Fruit fly (Drosophila melanogaster) whole organism, adult: ENCODE data around the gene Rab7.

Experiments
- CG11617 ChIP-seq: fragments of 200-800 bp; sonication (Bioruptor generic); optimal IDR thresholded peaks from 2 replicates; lab custom pipeline; 2017; ENCODE audit warnings: mild to moderate bottlenecking, missing biosample characterization, missing genetic modification reagents, missing genetic modification characterization
- CG12768 ChIP-seq: fragments of 200-800 bp; sonication (Bioruptor generic); optimal IDR thresholded peaks from 2 replicates; lab custom pipeline; 2017; ENCODE audit warnings: missing biosample characterization, missing genetic modification characterization, mild to moderate bottlenecking, moderate library complexity, missing genetic modification reagents
- CG14711 ChIP-seq: fragments of 200-800 bp; sonication (Bioruptor generic); optimal IDR thresholded peaks from 2 replicates; lab custom pipeline; 2018; ENCODE audit warnings: missing biosample characterization, mild to moderate bottlenecking, missing genetic modification characterization, moderate library complexity
- CG1620 ChIP-seq: fragments of 200-800 bp; sonication (Bioruptor generic); optimal IDR thresholded peaks from 2 replicates; lab custom pipeline; 2016; ENCODE audit warnings: missing biosample characterization, missing genetic modification characterization
- CG33017 ChIP-seq: fragments of 200-800 bp; sonication (Bioruptor generic); optimal IDR thresholded peaks from 2 replicates; lab custom pipeline; 2018; ENCODE audit warnings: missing biosample characterization, mild to moderate bottlenecking, missing genetic modification characterization, moderate library complexity
- CG5204 ChIP-seq: fragments of 200-800 bp; sonication (Bioruptor generic); optimal IDR thresholded peaks from 2 replicates; lab custom pipeline; 2016; ENCODE audit warnings: missing biosample characterization, missing genetic modification characterization
- CG7045 ChIP-seq: fragments of 200-800 bp; sonication (Bioruptor generic); optimal IDR thresholded peaks from 2 replicates; lab custom pipeline; 2017; ENCODE audit warnings: missing biosample characterization, mild to moderate bottlenecking, missing genetic modification characterization
- CG7101 ChIP-seq: fragments of 200-800 bp; sonication (Bioruptor generic); optimal IDR thresholded peaks from 2 replicates; lab custom pipeline; 2018; ENCODE audit warnings: missing biosample characterization, mild to moderate bottlenecking, missing genetic modification characterization, moderate library complexity
- Clk ChIP-seq: fragments of 200-800 bp; sonication (Bioruptor generic); optimal IDR thresholded peaks from 2 replicates; lab custom pipeline; 2017; ENCODE audit warnings: missing biosample characterization, missing genetic modification characterization
- Crg-1 ChIP-seq: fragments of 200-800 bp; sonication (Bioruptor generic); optimal IDR thresholded peaks from 2 replicates; lab custom pipeline; 2016; ENCODE audit warnings: missing biosample characterization, missing genetic modification characterization
- Hr96 ChIP-seq: fragments of 200-800 bp; sonication (Bioruptor generic); optimal IDR thresholded peaks from 2 replicates; lab custom pipeline; 2016; ENCODE audit warnings: missing biosample characterization, missing genetic modification characterization
- Mnt ChIP-seq: fragments of 200-800 bp; sonication (Bioruptor generic); optimal IDR thresholded peaks from 2 replicates; lab custom pipeline; 2016; ENCODE audit warnings: missing biosample characterization, mild to moderate bottlenecking, missing genetic modification characterization
- bab1 ChIP-seq: fragments of 200-800 bp; sonication (Bioruptor generic); optimal IDR thresholded peaks from 3 replicates; lab custom pipeline; 2019; ENCODE audit warnings: missing biosample characterization, mild to moderate bottlenecking, missing genetic modification characterization, moderate library complexity
- cic ChIP-seq: fragments of 200-800 bp; sonication (Bioruptor generic); optimal IDR thresholded peaks from 2 replicates; lab custom pipeline; 2017; ENCODE audit warnings: missing biosample characterization, mild to moderate bottlenecking, missing genetic modification characterization, moderate library complexity
- cnc ChIP-seq, 2 experiments: fragments of >200 bp; optimal IDR thresholded peaks; 2 replicates each; lab custom pipeline; 2017
- kay ChIP-seq: fragments of 200-800 bp; sonication (Bioruptor generic); peaks from one replicate; lab custom pipeline; 2016; ENCODE audit warnings: missing biosample characterization, missing genetic modification characterization, borderline replicate concordance
- ovo ChIP-seq: fragments of 200-800 bp; sonication (Bioruptor generic); optimal IDR thresholded peaks from 2 replicates; lab custom pipeline; 2016; ENCODE audit warnings: missing biosample characterization, missing genetic modification characterization
- pad ChIP-seq: fragments of 200-800 bp; sonication (Bioruptor generic); optimal IDR thresholded peaks from 3 replicates; lab custom pipeline; 2017; ENCODE audit warnings: missing biosample characterization, missing genetic modification characterization, mild to moderate bottlenecking, moderate library complexity, missing genetic modification reagents
- tj ChIP-seq: fragments of 200-800 bp; sonication (Bioruptor generic); optimal IDR thresholded peaks from 3 replicates; lab custom pipeline; 2017; ENCODE audit warnings: missing biosample characterization, mild to moderate bottlenecking, missing genetic modification characterization, moderate library complexity
- toe ChIP-seq: fragments of 200-800 bp; sonication (Bioruptor generic); optimal IDR thresholded peaks from 2 replicates; lab custom pipeline; 2016; ENCODE audit warnings: missing biosample characterization, missing genetic modification characterization

Rab7 gene

dm6 chr3R:24024688-24025087 is 31.9 kb downstream of the Rab7 start:
- TF ChIP-seq kay (GFP tag; lab: Kevin White, UChicago) (peak; percentile 29), cnc (optimal IDR thresholded peaks at IDR 0.05; lab: Kevin White, UChicago) (no peak)

dm6 chr3R:24025715-24026467 is 33.1 kb downstream of the Rab7 start:
- no peak for TF ChIP-seq kay (GFP tag; lab: Kevin White, UChicago)
- no peak for TF ChIP-seq Crg-1 (GFP tag; lab: Kevin White, UChicago)
- TF ChIP-seq CG7101 (tag; lab: Kevin White, UChicago) = no peak
- no peak for TF ChIP-seq cic (GFP tag; lab: Kevin White, UChicago)
- TF ChIP-seq CG14711 (tag; lab: Kevin White, UChicago) = no peak
- no peak for TF ChIP-seq pad
- no peak for TF ChIP-seq bab1 (GFP tag; lab: Kevin White, UChicago)

DNA sequence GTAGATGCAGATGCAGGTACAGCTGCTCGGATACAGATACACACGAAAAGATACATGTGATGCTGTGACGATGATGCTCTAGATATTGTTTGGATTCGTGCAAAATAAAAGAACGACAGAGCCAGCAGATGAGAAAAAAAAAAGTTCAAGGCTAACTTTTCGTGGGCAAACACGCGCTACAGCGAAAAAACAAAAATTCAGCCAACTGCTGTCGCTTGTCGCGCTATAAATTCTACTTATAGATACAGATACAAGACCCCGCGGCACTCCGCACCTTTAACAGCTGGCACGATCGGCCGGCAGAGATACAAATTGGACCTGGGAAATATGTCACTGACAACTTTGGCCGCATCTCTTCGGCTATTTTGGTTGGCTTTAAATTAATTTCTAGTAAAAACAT is 33.7 kb downstream of the Rab7 start:
- no peak for TF ChIP-seq CG7101 (tag; lab: Kevin White, UChicago)
- peak; percentile 27 for TF ChIP-seq CG11617 (GFP tag; lab: Kevin White, UChicago)
- TF ChIP-seq CG12768 (GFP tag; lab: Kevin White, UChicago) = peak; percentile 14
- peak; percentile 40 for TF ChIP-seq Mnt
- TF ChIP-seq CG33017 (tag; lab: Kevin White, UChicago) = no peak

DNA sequence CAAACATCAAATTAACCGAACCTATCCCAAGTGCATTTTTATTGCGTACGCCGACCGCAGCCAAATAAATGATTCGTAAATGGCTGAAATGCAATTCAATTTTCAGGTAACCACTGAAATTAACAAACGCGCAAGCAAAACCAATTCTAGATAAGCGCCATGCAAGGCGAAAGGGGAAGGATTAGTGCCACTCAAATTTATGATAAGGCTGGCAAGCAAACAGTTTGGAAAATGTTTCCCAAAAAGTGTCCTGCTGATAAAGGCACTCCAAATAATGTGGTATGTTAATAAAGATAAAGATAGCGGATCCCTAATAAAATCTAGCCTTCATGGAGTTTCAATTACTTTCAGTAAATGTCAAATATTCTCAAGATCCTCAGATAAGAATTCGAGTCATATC is 34.4 kb downstream of the Rab7 start:
- no peak for TF ChIP-seq CG7101 (tag; lab: Kevin White, UChicago)
- TF ChIP-seq cic (GFP tag; lab: Kevin White, UChicago) = no peak
- TF ChIP-seq tj (GFP tag; lab: Kevin White, UChicago) = no peak
- TF ChIP-seq Mnt = no peak
- no peak for TF ChIP-seq ovo (GFP tag; lab: Kevin White, UChicago)
- TF ChIP-seq CG7045 (GFP tag; lab: Kevin White, UChicago) = no peak
- TF ChIP-seq Clk (GFP tag; lab: Kevin White, UChicago) = no peak
- no peak for TF ChIP-seq CG14711 (tag; lab: Kevin White, UChicago)
- no peak for TF ChIP-seq CG5204 (GFP tag; lab: Kevin White, UChicago)
- no peak for TF ChIP-seq CG12768 (GFP tag; lab: Kevin White, UChicago)
- TF ChIP-seq cnc (optimal IDR thresholded peaks at IDR 0.05; lab: Kevin White, UChicago) = no peak
- no peak for TF ChIP-seq kay (GFP tag; lab: Kevin White, UChicago)

DNA sequence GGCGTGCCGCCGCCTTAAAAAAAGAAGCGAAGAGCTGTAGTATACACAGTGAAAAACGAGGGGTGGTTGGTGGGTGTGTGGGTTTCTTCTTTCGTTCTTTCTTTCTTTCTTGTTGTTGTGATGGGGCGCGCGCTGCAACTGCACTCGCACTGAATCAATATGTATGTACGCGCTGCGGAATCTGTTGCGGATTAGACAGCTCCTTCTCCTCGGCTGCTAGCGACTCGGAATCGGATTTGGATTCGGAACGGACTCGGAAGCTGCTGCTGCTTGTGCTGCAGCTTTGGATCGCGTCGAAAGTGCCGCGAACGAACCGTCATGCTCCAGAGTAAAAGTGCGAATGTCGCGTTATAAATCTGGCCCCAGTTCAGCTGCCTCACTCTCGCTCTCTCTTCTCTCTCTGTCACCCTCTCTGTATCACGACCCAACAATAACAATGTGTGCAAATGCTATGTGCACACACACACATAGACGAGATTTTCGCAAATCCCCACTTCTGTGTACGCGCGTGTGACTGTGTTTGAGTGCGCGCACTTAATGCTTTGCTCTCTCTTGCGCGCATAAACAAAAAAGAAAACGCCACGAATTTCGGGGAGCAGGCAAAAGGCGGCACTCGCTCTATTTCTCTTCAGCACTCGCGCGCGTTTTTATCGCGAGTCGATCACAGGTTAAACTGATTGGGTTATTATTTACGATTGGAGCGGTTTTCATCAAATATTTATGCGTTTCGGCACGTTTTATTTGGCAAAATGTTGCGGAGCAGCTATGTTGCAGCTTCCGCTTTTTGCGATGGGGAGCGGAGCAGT is 38.4 kb downstream of the Rab7 start:
- no peak for TF ChIP-seq CG11617 (GFP tag; lab: Kevin White, UChicago)
- TF ChIP-seq CG7101 (tag; lab: Kevin White, UChicago) = peak; percentile 31
- peak; percentile 79 for TF ChIP-seq tj (GFP tag; lab: Kevin White, UChicago)
- no peak for TF ChIP-seq CG14711 (tag; lab: Kevin White, UChicago)
- TF ChIP-seq Mnt = peak; percentile 69
- TF ChIP-seq kay (GFP tag; lab: Kevin White, UChicago) = no peak
- TF ChIP-seq cic (GFP tag; lab: Kevin White, UChicago) = peak; percentile 56
- no peak for TF ChIP-seq Clk (GFP tag; lab: Kevin White, UChicago)
- TF ChIP-seq CG7045 (GFP tag; lab: Kevin White, UChicago) = peak; percentile 47
- peak; percentile 20 for TF ChIP-seq bab1 (GFP tag; lab: Kevin White, UChicago)
- peak; percentile 15 for TF ChIP-seq CG33017 (tag; lab: Kevin White, UChicago)
- TF ChIP-seq Crg-1 (GFP tag; lab: Kevin White, UChicago) = peak; percentile 7
- TF ChIP-seq CG12768 (GFP tag; lab: Kevin White, UChicago) = peak; percentile 75
- no peak for TF ChIP-seq cnc (optimal IDR thresholded peaks at IDR 0.05; lab: Kevin White, UChicago)
- no peak for TF ChIP-seq Hr96 (GFP tag; lab: Kevin White, UChicago)
- no peak for TF ChIP-seq toe
- TF ChIP-seq CG1620 = peak; percentile 3
- TF ChIP-seq pad = peak; percentile 57
- no peak for TF ChIP-seq CG5204 (GFP tag; lab: Kevin White, UChicago)
- no peak for TF ChIP-seq ovo (GFP tag; lab: Kevin White, UChicago)

DNA sequence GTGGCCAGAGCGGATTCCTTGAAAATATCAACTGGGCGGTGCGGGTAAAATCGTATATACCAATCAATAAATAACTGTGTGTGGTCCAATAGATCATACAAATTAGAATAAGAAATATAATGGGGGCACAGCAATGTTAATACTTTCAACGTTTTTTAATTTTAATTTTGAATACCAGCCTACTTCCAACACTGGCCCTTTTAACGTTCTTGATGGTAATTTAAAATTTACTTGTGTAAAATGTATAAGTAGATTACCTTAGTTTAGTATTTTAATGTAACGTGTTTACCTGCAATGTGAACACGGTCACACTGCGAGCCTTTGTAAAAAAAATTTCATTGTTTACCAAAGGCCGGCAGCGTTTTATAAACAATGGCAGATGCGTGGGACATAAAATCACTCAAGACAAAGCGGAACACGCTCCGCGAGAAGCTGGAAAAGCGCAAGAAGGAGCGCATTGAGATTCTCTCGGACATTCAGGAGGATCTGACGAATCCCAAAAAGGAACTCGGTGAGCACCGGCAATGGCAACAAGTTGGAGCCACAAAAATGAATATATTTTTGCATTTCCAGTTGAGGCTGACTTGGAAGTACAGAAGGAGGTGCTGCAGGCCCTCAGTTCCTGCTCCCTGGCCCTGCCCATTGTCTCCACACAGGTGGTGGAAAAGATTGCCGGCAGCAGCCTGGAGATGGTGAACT is 39.2 kb downstream of the Rab7 start, which contains the start of the genes KrT95D and Mettl3:
Gene KrT95D (minus strand): TSS at position 3 of the 699 bp plus-strand sequence.
Gene Mettl3 (plus strand): TSS at position 333 of the 699 bp plus-strand sequence.
- TF ChIP-seq kay (GFP tag; lab: Kevin White, UChicago) (no peak), Mnt (no peak), Clk (GFP tag; lab: Kevin White, UChicago) (no peak), Hr96 (GFP tag; lab: Kevin White, UChicago) (peak; percentile 35), Crg-1 (GFP tag; lab: Kevin White, UChicago) (peak; percentile 36), CG1620 (peak; percentile 23), cnc (optimal IDR thresholded peaks at IDR 0.05; lab: Kevin White, UChicago) (no peak), cic (GFP tag; lab: Kevin White, UChicago) (no peak), pad (no peak), CG11617 (GFP tag; lab: Kevin White, UChicago) (peak; percentile 39), bab1 (GFP tag; lab: Kevin White, UChicago) (no peak), CG7101 (tag; lab: Kevin White, UChicago) (no peak), ovo (GFP tag; lab: Kevin White, UChicago) (no peak)
